Fruit fly (Drosophila melanogaster) whole organism, embryonic: ENCODE data around the gene iav.
A peak's percentile ranks its signal among the peaks of the same experiment; 100 is the strongest.

ENCODE experiments used
- Atf6 ChIP-seq: fragments of 200-800 bp; sonication (Bioruptor generic); IDR thresholded peaks from 2 replicates; pipeline ENCODE4 v1.3.6; 2022; ENCODE audit warnings: missing biosample characterization, missing genetic modification characterization
- CG10979 ChIP-seq: fragments of 200-800 bp; sonication (Bioruptor generic); optimal IDR thresholded peaks from 2 replicates; lab custom pipeline; 2018; ENCODE audit warnings: missing biosample characterization, mild to moderate bottlenecking, missing genetic modification characterization, moderate library complexity
- CG13624 ChIP-seq: fragments of 200-800 bp; sonication (Bioruptor generic); optimal IDR thresholded peaks from 2 replicates; lab custom pipeline; 2016; ENCODE audit warnings: missing biosample characterization, missing genetic modification characterization
- CG14050 ChIP-seq: fragments of 200-800 bp; sonication (Bioruptor generic); IDR thresholded peaks from 3 replicates; pipeline ENCODE4 v1.3.6; 2022; ENCODE audit warnings: missing biosample characterization, missing genetic modification characterization
- CG15073 ChIP-seq: fragments of 200-800 bp; sonication (Bioruptor generic); optimal IDR thresholded peaks from 2 replicates; lab custom pipeline; 2016; ENCODE audit warnings: missing biosample characterization, missing genetic modification characterization
- CG15269 ChIP-seq: fragments of 200-800 bp; sonication (Bioruptor generic); optimal IDR thresholded peaks from 2 replicates; lab custom pipeline; 2018; ENCODE audit warnings: missing biosample characterization, mild to moderate bottlenecking, missing genetic modification characterization, moderate library complexity
- CG1529 ChIP-seq: fragments of 200-800 bp; sonication (Bioruptor generic); optimal IDR thresholded peaks from 3 replicates; lab custom pipeline; 2018; ENCODE audit warnings: missing biosample characterization, missing genetic modification characterization
- CG15696 ChIP-seq: fragments of 200-800 bp; sonication (Bioruptor generic); optimal IDR thresholded peaks from 2 replicates; lab custom pipeline; 2019; ENCODE audit warnings: missing biosample characterization, mild to moderate bottlenecking, missing genetic modification characterization, moderate library complexity
- CG17328 ChIP-seq: fragments of 200-800 bp; sonication (Bioruptor generic); IDR thresholded peaks from 2 replicates; pipeline ENCODE4 v1.3.6; 2022; ENCODE audit warnings: missing biosample characterization, missing genetic modification characterization
- CG17385 ChIP-seq: fragments of 200-800 bp; sonication (Bioruptor generic); optimal IDR thresholded peaks from 3 replicates; lab custom pipeline; 2018; ENCODE audit warnings: missing biosample characterization, mild to moderate bottlenecking, missing genetic modification characterization
- CG1792 ChIP-seq: fragments of 200-800 bp; sonication (Bioruptor generic); optimal IDR thresholded peaks from 2 replicates; lab custom pipeline; 2016; ENCODE audit warnings: missing biosample characterization, missing genetic modification characterization
- CG3065 ChIP-seq: fragments of 200-800 bp; sonication (Bioruptor generic); optimal IDR thresholded peaks from 2 replicates; lab custom pipeline; 2016; ENCODE audit warnings: missing biosample characterization, missing genetic modification characterization
- CG32532 ChIP-seq: fragments of 200-800 bp; sonication (Bioruptor generic); IDR thresholded peaks from 2 replicates; pipeline ENCODE4 v1.3.6; 2022; ENCODE audit warnings: missing biosample characterization, missing genetic modification characterization
- CG32772 ChIP-seq: fragments of 200-800 bp; sonication (Bioruptor generic); IDR thresholded peaks from 2 replicates; pipeline ENCODE4 v1.3.6; 2022; ENCODE audit warnings: missing biosample characterization, missing genetic modification characterization
- CG4707 ChIP-seq: fragments of 200-800 bp; sonication (Bioruptor generic); optimal IDR thresholded peaks from 2 replicates; lab custom pipeline; 2018; ENCODE audit warnings: missing biosample characterization, mild to moderate bottlenecking, missing genetic modification characterization, moderate library complexity
- CG7987 ChIP-seq: fragments of 200-800 bp; sonication (Bioruptor generic); optimal IDR thresholded peaks from 2 replicates; lab custom pipeline; 2018; ENCODE audit warnings: missing biosample characterization, mild to moderate bottlenecking, missing genetic modification characterization, moderate library complexity
- CG8290 ChIP-seq, 3 experiments: fragments of 200-800 bp; sonication (Bioruptor generic); optimal IDR thresholded peaks; 2 replicates each; lab custom pipeline; 2016 to 2019; ENCODE audit warnings: missing biosample characterization in 3 of 3, missing genetic modification characterization in 3 of 3, mild to moderate bottlenecking in 2 of 3, moderate library complexity in 1 of 3
- CoRest ChIP-seq: fragments of 200-800 bp; sonication (Bioruptor generic); optimal IDR thresholded peaks from 3 replicates; lab custom pipeline; 2018; ENCODE audit warnings: missing biosample characterization, mild to moderate bottlenecking, missing genetic modification characterization, moderate library complexity
- D19B ChIP-seq: fragments of 200-800 bp; sonication (Bioruptor generic); optimal IDR thresholded peaks from 2 replicates; lab custom pipeline; 2017; ENCODE audit warnings: missing biosample characterization, mild to moderate bottlenecking, missing genetic modification characterization
- Dek ChIP-seq: fragments of 200-800 bp; sonication (Bioruptor generic); optimal IDR thresholded peaks from 3 replicates; lab custom pipeline; 2019; ENCODE audit warnings: missing biosample characterization, mild to moderate bottlenecking, missing genetic modification characterization, moderate library complexity
- E2f1 ChIP-seq: fragments of 200-800 bp; sonication (Bioruptor generic); IDR thresholded peaks from 2 replicates; pipeline ENCODE4 v1.3.6; 2022; ENCODE audit warnings: missing biosample characterization, missing genetic modification characterization
- Fer1 ChIP-seq: fragments of 200-800 bp; sonication (Bioruptor generic); optimal IDR thresholded peaks from 2 replicates; lab custom pipeline; 2017; ENCODE audit warnings: missing biosample characterization, mild to moderate bottlenecking, missing genetic modification characterization
- Hr3 ChIP-seq: fragments of 200-800 bp; sonication (Bioruptor generic); optimal IDR thresholded peaks from 3 replicates; lab custom pipeline; 2016; ENCODE audit warnings: missing biosample characterization, missing genetic modification characterization
- Hr51 ChIP-seq, 2 experiments: fragments of 200-800 bp; sonication (Bioruptor generic); optimal IDR thresholded peaks; 2 replicates in 1 of 2; 3 replicates in 1 of 2; lab custom pipeline; 2016 to 2018; ENCODE audit warnings: missing biosample characterization in 2 of 2, missing genetic modification characterization in 2 of 2, mild to moderate bottlenecking in 1 of 2, moderate library complexity in 1 of 2
- Hr78 ChIP-seq, 2 experiments: fragments of 200-800 bp in 1 of 2; fragments of >200 bp in 1 of 2; sonication (Bioruptor generic) in 1 of 2; optimal IDR thresholded peaks; 2 replicates each; lab custom pipeline; 2017 to 2019; ENCODE audit warnings: missing biosample characterization in 2 of 2, missing genetic modification characterization in 2 of 2, mild to moderate bottlenecking in 1 of 2, moderate library complexity in 1 of 2
- Hsf ChIP-seq: fragments of 200-800 bp; sonication (Bioruptor generic); optimal IDR thresholded peaks from 3 replicates; lab custom pipeline; 2016; ENCODE audit warnings: missing biosample characterization, missing genetic modification characterization
- Med ChIP-seq: fragments of 200-800 bp; sonication (Bioruptor generic); peaks from one replicate; lab custom pipeline; 2016; ENCODE audit warnings: missing biosample characterization, missing genetic modification characterization, mild to moderate bottlenecking, inconsistent platforms, moderate library complexity
- Mes4 ChIP-seq: fragments of 200-800 bp; sonication (Bioruptor generic); optimal IDR thresholded peaks from 2 replicates; lab custom pipeline; 2016; ENCODE audit warnings: missing biosample characterization, missing genetic modification characterization
- NC2α ChIP-seq: fragments of 200-800 bp; sonication (Bioruptor generic); optimal IDR thresholded peaks from 2 replicates; lab custom pipeline; 2016; ENCODE audit warnings: missing biosample characterization, missing genetic modification characterization
- NC2β ChIP-seq: fragments of 200-800 bp; sonication (Bioruptor generic); optimal IDR thresholded peaks from 2 replicates; lab custom pipeline; 2016; ENCODE audit warnings: missing biosample characterization, missing genetic modification characterization
- Nf-YB ChIP-seq: fragments of 200-800 bp; sonication (Bioruptor generic); optimal IDR thresholded peaks from 3 replicates; lab custom pipeline; 2019; ENCODE audit warnings: missing biosample characterization, mild to moderate bottlenecking, missing genetic modification characterization, moderate library complexity
- Sox102F ChIP-seq: fragments of 200-800 bp; sonication (Bioruptor generic); optimal IDR thresholded peaks from 2 replicates; lab custom pipeline; 2018; ENCODE audit warnings: missing biosample characterization, mild to moderate bottlenecking, missing genetic modification characterization, moderate library complexity
- Sry-β ChIP-seq: fragments of 200-800 bp; sonication (Bioruptor generic); optimal IDR thresholded peaks from 2 replicates; lab custom pipeline; 2018; ENCODE audit warnings: missing biosample characterization, mild to moderate bottlenecking, missing genetic modification characterization, moderate library complexity
- Xbp1 ChIP-seq: fragments of 200-800 bp; sonication (Bioruptor generic); optimal IDR thresholded peaks from 3 replicates; lab custom pipeline; 2016; ENCODE audit warnings: missing biosample characterization, mild to moderate bottlenecking, missing genetic modification characterization
- ato ChIP-seq: fragments of 200-800 bp; sonication (Bioruptor generic); IDR thresholded peaks from 2 replicates; pipeline ENCODE4 v1.3.6; 2022; ENCODE audit warnings: missing biosample characterization, missing genetic modification characterization; ENCODE audit not compliant: partially characterized antibody
- bbx ChIP-seq: fragments of 200-800 bp; sonication (Bioruptor generic); IDR thresholded peaks from 2 replicates; pipeline ENCODE4 v1.3.6; 2022; ENCODE audit warnings: missing biosample characterization, missing genetic modification characterization; ENCODE audit not compliant: partially characterized antibody
- cad ChIP-seq: fragments of >200 bp; optimal IDR thresholded peaks from 2 replicates; lab custom pipeline; 2017; ENCODE audit warnings: missing biosample characterization, missing genetic modification characterization
- chif ChIP-seq, 2 experiments: fragments of 200-800 bp; sonication (Bioruptor generic); optimal IDR thresholded peaks; 3 replicates each; lab custom pipeline; 2016; ENCODE audit warnings: missing biosample characterization in 2 of 2, missing genetic modification characterization in 2 of 2
- crp ChIP-seq, 2 experiments: fragments of 200-800 bp; sonication (Bioruptor generic); optimal IDR thresholded peaks; 2 replicates in 1 of 2; 3 replicates in 1 of 2; lab custom pipeline; 2017; ENCODE audit warnings: missing biosample characterization in 2 of 2, missing genetic modification characterization in 2 of 2, mild to moderate bottlenecking in 1 of 2, moderate library complexity in 1 of 2
- cwo ChIP-seq: fragments of 200-800 bp; sonication (Bioruptor generic); optimal IDR thresholded peaks from 3 replicates; lab custom pipeline; 2017; ENCODE audit warnings: missing biosample characterization, missing genetic modification characterization, mild to moderate bottlenecking, moderate library complexity, missing genetic modification reagents
- hth ChIP-seq: fragments of >200 bp; optimal IDR thresholded peaks from 2 replicates; lab custom pipeline; 2017; ENCODE audit warnings: inconsistent platforms
- lab ChIP-seq: fragments of 200-800 bp; sonication (Bioruptor generic); optimal IDR thresholded peaks from 3 replicates; lab custom pipeline; 2017; ENCODE audit warnings: missing biosample characterization, missing genetic modification characterization, mild to moderate bottlenecking, moderate library complexity, missing genetic modification reagents
- phol ChIP-seq: fragments of 200-800 bp; sonication (Bioruptor generic); optimal IDR thresholded peaks from 3 replicates; lab custom pipeline; 2018; ENCODE audit warnings: missing biosample characterization, mild to moderate bottlenecking, missing genetic modification characterization, moderate library complexity
- pros ChIP-seq: fragments of 200-800 bp; sonication (Bioruptor generic); optimal IDR thresholded peaks from 3 replicates; lab custom pipeline; 2019; ENCODE audit warnings: missing biosample characterization, mild to moderate bottlenecking, missing genetic modification characterization, moderate library complexity
- tin ChIP-seq: fragments of 200-800 bp; sonication (Bioruptor generic); optimal IDR thresholded peaks from 3 replicates; lab custom pipeline; 2016; ENCODE audit warnings: missing biosample characterization, missing genetic modification characterization
- tio ChIP-seq: fragments of 200-800 bp; sonication (Bioruptor generic); optimal IDR thresholded peaks from 2 replicates; lab custom pipeline; 2017; ENCODE audit warnings: missing biosample characterization, missing genetic modification characterization, inconsistent platforms
- tna ChIP-seq: fragments of 200-800 bp; sonication (Bioruptor generic); IDR thresholded peaks from 2 replicates; pipeline ENCODE4 v1.3.6; 2022; ENCODE audit warnings: missing biosample characterization, missing genetic modification characterization; ENCODE audit not compliant: partially characterized antibody
- wdn ChIP-seq: fragments of 200-800 bp; sonication (Bioruptor generic); IDR thresholded peaks from 2 replicates; pipeline ENCODE4 v1.3.6; 2022; ENCODE audit warnings: missing biosample characterization, missing genetic modification characterization

The iav gene

DNA sequence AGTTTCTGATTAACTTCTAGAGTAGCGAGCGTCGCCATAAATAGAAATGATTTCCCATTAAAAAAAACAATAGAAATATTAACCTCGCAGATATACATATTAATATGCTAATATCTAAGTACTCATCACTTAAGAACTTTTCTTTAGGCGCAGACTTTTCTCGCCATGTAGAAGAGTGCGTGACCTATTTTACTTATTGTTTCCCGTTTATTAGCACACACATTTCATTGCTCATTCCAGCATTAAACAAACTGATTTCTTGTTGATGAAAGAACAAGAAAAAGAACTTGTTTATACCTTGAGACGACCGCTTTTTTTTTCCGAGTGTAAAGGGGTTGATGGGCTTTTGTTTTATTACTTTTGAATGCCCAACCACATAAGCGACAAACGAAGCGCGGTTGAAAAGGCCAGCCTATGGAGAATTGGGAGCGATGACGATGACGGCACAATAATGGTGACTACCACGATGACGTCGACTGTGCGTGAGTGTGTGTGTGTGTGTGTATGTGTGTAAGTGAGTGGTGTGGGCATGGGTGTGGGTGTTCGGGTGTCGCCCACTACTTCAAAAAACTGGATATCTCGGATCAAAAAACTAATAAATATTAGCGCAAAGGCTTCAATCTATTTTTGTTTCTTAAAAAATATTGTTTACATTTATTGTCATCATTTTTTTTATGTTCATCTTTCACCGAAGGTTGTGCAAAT is 17.6 kb upstream of the iav start (continued):
- TF ChIP-seq hth, result no peak
- peak; percentile 43 for TF ChIP-seq CoRest (tag; lab: Kevin White, UChicago)
- no peak for TF ChIP-seq CG14050 (GFP tag; lab: Robert Waterston, UW)
- TF ChIP-seq CG17385, result peak; percentile 3
- TF ChIP-seq NC2α, result no peak
- no peak for TF ChIP-seq CG1792 (GFP tag; lab: Kevin White, UChicago)
- TF ChIP-seq CG7987 (GFP tag; lab: Kevin White, UChicago), result no peak
- no peak for TF ChIP-seq CG17328 (GFP tag; lab: Robert Waterston, UW)
- TF ChIP-seq Mes4 (GFP tag; lab: Kevin White, UChicago), result no peak
- peak; percentile 11 for TF ChIP-seq D19B (GFP tag; lab: Kevin White, UChicago)
- TF ChIP-seq Hr78 (GFP tag; optimal IDR thresholded peaks at IDR 0.05; lab: Kevin White, UChicago), result peak in 1 of 2 experiments; percentile 30
- peak; percentile 52 for TF ChIP-seq Sox102F (GFP tag; lab: Kevin White, UChicago)
- no peak for TF ChIP-seq pros
- no peak for TF ChIP-seq CG1529 (GFP tag; lab: Kevin White, UChicago)
- TF ChIP-seq NC2β (GFP tag; lab: Kevin White, UChicago), result no peak
- peak in 1 of 2 experiments; percentile 39 for TF ChIP-seq Hr51 (GFP tag; optimal IDR thresholded peaks at IDR 0.05; lab: Kevin White, UChicago)
- no peak for TF ChIP-seq crp (GFP tag; optimal IDR thresholded peaks at IDR 0.05; lab: Kevin White, UChicago)
- TF ChIP-seq lab (GFP tag; lab: Kevin White, UChicago), result peak; percentile 38
- TF ChIP-seq CG32532 (GFP tag; lab: Robert Waterston, UW), result no peak
- peak; percentile 13 for TF ChIP-seq phol (tag; lab: Kevin White, UChicago)
- TF ChIP-seq cwo (GFP tag; lab: Kevin White, UChicago), result peak; percentile 21
- no peak for TF ChIP-seq Nf-YB (GFP tag; lab: Kevin White, UChicago)
- TF ChIP-seq ato (GFP tag; lab: Robert Waterston, UW), result no peak
- peak; percentile 80 for TF ChIP-seq Med (GFP tag; lab: Kevin White, UChicago)
- no peak for TF ChIP-seq E2f1 (GFP tag; lab: Robert Waterston, UW)
- TF ChIP-seq Atf6 (GFP tag; lab: Robert Waterston, UW), result no peak
- TF ChIP-seq Sry-β, result no peak
- TF ChIP-seq CG13624 (GFP tag; lab: Kevin White, UChicago), result peak; percentile 43
- no peak for TF ChIP-seq CG15696 (tag; lab: Kevin White, UChicago)
- TF ChIP-seq CG32772, result no peak
- TF ChIP-seq cad (GFP tag; lab: Kevin White, UChicago), result no peak
- no peak for TF ChIP-seq CG10979 (tag; lab: Kevin White, UChicago)
- TF ChIP-seq tin (GFP tag; lab: Kevin White, UChicago), result no peak
- TF ChIP-seq Xbp1 (GFP tag; lab: Kevin White, UChicago), result no peak
- TF ChIP-seq CG15269, result peak; percentile 18
- TF ChIP-seq Fer1 (GFP tag; lab: Kevin White, UChicago), result no peak
- TF ChIP-seq wdn, result no peak
- no peak for TF ChIP-seq CG3065
- no peak for TF ChIP-seq tna
- no peak for TF ChIP-seq CG8290 (GFP tag; optimal IDR thresholded peaks at IDR 0.05; lab: Kevin White, UChicago)
- no peak for TF ChIP-seq CG8290 (tag; optimal IDR thresholded peaks at IDR 0.05; lab: Kevin White, UChicago)
- TF ChIP-seq CG4707 (GFP tag; lab: Kevin White, UChicago), result no peak
- peak; percentile 21 for TF ChIP-seq Hr3 (GFP tag; lab: Kevin White, UChicago)
- no peak for TF ChIP-seq CG15073
- peak; percentile 12 for TF ChIP-seq Hsf (GFP tag; lab: Kevin White, UChicago)
- TF ChIP-seq tio (GFP tag; lab: Kevin White, UChicago), result no peak
- TF ChIP-seq Dek (tag; lab: Kevin White, UChicago), result no peak
- no peak for TF ChIP-seq chif (GFP tag; optimal IDR thresholded peaks at IDR 0.05; lab: Kevin White, UChicago)
- TF ChIP-seq bbx (GFP tag; lab: Robert Waterston, UW), result no peak
